Worm (Caenorhabditis elegans): Measurements from ENCODE around the gene C34F11.8.

The C34F11.8 gene

DNA sequence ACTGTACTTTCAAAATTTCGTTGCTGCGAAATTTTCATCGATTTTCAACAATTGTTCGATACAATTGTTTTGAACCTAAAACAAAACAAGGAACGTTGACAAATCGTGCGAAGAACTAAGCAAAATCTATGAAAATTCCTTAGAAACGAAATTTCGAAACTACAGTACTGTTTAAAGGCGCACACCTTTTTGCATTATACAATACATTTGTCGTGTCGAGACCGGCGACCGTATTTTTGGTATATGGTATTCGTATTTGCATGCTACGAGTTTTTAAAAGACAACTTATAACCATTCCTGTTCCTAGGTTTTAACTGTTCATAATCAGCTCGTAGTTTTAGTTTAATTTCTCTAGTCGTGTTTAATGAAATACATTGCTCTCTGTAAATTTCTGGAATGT, 32.2 kb downstream of the C34F11.8 start (continued):
- no peak for TF ChIP-seq fkh-10 (GFP tag; optimal IDR thresholded peaks at IDR 0.05)
- no peak for TF ChIP-seq ceh-62 (tag; optimal IDR thresholded peaks at IDR 0.05)
- peak; percentile 56 for TF ChIP-seq T26A8.4 (GFP tag; IDR thresholded peaks at IDR 0.05)
- TF ChIP-seq ces-1 (GFP tag; optimal IDR thresholded peaks at IDR 0.05) = no peak
- TF ChIP-seq ctbp-1 (GFP tag; IDR thresholded peaks at IDR 0.05) = no peak

ce11 chrII:5177902-5178301, 32.9 kb downstream of the C34F11.8 start, which contains the start of gene C27D6.12:
Gene C27D6.12 (minus strand): TSS chrII:5178002.
- no peak for TF ChIP-seq pqm-1 (tag; optimal IDR thresholded peaks at IDR 0.05)
- TF ChIP-seq F10B5.3 (tag; optimal IDR thresholded peaks at IDR 0.05) = no peak
- no peak for TF ChIP-seq fos-1 (tag; optimal IDR thresholded peaks at IDR 0.05)
- no peak for TF ChIP-seq jun-1 (tag; optimal IDR thresholded peaks at IDR 0.05)
- no peak for TF ChIP-seq D1046.2 (GFP tag; IDR thresholded peaks at IDR 0.05)
- TF ChIP-seq ceh-32 (tag; optimal IDR thresholded peaks at IDR 0.05; ENCODE audit: poor library complexity) = no peak
- peak; percentile 17 for TF ChIP-seq aha-1 (tag)
- TF ChIP-seq nhr-28 (tag; optimal IDR thresholded peaks at IDR 0.05) = no peak
- TF ChIP-seq snpc-4 (tag; optimal IDR thresholded peaks at IDR 0.05) = no peak
- TF ChIP-seq hlh-30 (tag; optimal IDR thresholded peaks at IDR 0.05; ENCODE audit: insufficient read depth) = no peak
- TF ChIP-seq mxl-3 (GFP tag; optimal IDR thresholded peaks at IDR 0.05) = no peak
- no peak for TF ChIP-seq ZK546.5 (tag; optimal IDR thresholded peaks at IDR 0.05)
- peak in 1 of 2 experiments; percentile 44 for TF ChIP-seq unc-62 (GFP tag; optimal IDR thresholded peaks at IDR 0.05 in 1 of 2)
- TF ChIP-seq unc-62 (tag; optimal IDR thresholded peaks at IDR 0.05) = no peak
- no peak for TF ChIP-seq dmd-6 (GFP tag; IDR thresholded peaks at IDR 0.05)
- no peak for TF ChIP-seq nhr-11 (tag; optimal IDR thresholded peaks at IDR 0.05)

DNA sequence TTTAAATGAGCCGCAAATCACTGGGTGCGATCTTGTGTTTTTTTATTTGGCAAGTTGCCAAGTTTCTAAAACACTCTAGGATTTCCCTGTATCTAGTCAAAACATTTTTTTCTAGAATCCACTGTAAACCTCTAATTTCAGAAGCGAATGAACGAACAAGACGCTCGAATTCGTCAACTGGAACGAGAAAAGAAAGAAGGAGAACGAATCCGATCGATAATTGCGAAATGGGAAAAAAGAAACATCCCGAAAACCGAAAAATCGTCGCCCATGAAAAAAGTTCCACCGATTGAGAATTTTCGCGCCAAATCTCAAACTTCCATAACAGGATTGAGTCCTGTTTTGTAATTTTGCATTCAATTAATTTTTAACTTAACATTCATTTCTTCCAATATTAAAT, 33.8 kb downstream of the C34F11.8 start:
- no peak for TF ChIP-seq jun-1 (tag; optimal IDR thresholded peaks at IDR 0.05)
- TF ChIP-seq unc-62 (GFP tag; optimal IDR thresholded peaks at IDR 0.05 in 1 of 2) = peak in 1 of 2 experiments; percentile 37
- TF ChIP-seq unc-62 (tag; optimal IDR thresholded peaks at IDR 0.05) = no peak
- no peak for TF ChIP-seq T20F7.1 (GFP tag; optimal IDR thresholded peaks at IDR 0.05)
- TF ChIP-seq lin-1 (GFP tag; IDR thresholded peaks at IDR 0.05) = no peak
- peak; percentile 93 for TF ChIP-seq aha-1 (tag)
- TF ChIP-seq ceh-82 (tag; optimal IDR thresholded peaks at IDR 0.05) = no peak
- TF ChIP-seq pha-4 (GFP tag; IDR thresholded peaks at IDR 0.05) = no peak
- no peak for TF ChIP-seq pha-4 (tag; optimal IDR thresholded peaks at IDR 0.05)
- no peak for TF ChIP-seq php-3 (GFP tag; IDR thresholded peaks at IDR 0.05)

DNA sequence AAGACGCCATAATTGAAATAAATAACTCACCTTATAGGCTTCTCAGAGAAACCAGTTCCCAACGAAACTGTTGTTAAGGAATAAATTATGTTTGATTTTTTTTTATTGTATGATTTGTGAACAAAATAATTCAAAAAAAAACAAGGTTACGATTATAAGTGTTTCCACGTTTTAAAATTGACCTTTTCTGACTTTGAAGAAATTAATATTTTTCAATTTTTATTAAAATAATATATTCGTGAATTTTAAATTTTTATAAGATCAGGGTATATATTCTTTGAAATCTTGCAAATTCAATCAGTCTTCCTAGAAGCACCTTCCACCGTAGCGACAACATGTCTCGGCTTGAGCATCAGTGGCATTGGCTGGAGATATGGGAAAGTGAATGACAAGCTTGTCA, 36.4 kb downstream of the C34F11.8 start, which contains the start of gene C27D6.3:
Gene C27D6.3, minus strand, starts transcription at position 101 of the 400 bp plus-strand sequence.
- no peak for TF ChIP-seq lin-38 (GFP tag; IDR thresholded peaks at IDR 0.05)
- TF ChIP-seq lim-7 (GFP tag; IDR thresholded peaks at IDR 0.05) = no peak
- TF ChIP-seq mxl-3 (GFP tag; optimal IDR thresholded peaks at IDR 0.05) = no peak
- no peak for TF ChIP-seq ztf-11 (tag; optimal IDR thresholded peaks at IDR 0.05)
- TF ChIP-seq nhr-102 (tag; optimal IDR thresholded peaks at IDR 0.05) = no peak
- TF ChIP-seq daf-12 (tag; optimal IDR thresholded peaks at IDR 0.05) = no peak
- TF ChIP-seq rbr-2 (tag; optimal IDR thresholded peaks at IDR 0.05) = no peak
- TF ChIP-seq lin-39 (tag; optimal IDR thresholded peaks at IDR 0.05) = no peak
- no peak for TF ChIP-seq lir-3 (tag; optimal IDR thresholded peaks at IDR 0.05)
- TF ChIP-seq mdl-1 (tag; optimal IDR thresholded peaks at IDR 0.05) = no peak
- TF ChIP-seq nhr-237 (tag; optimal IDR thresholded peaks at IDR 0.05) = no peak
- TF ChIP-seq lsy-2 (tag; optimal IDR thresholded peaks at IDR 0.05) = no peak
- no peak for TF ChIP-seq nhr-25 (tag; optimal IDR thresholded peaks at IDR 0.05; ENCODE audit: borderline replicate concordance, insufficient read depth)
- TF ChIP-seq egl-27 (tag; optimal IDR thresholded peaks at IDR 0.05) = no peak
- no peak for TF ChIP-seq nhr-42 (GFP tag; IDR thresholded peaks at IDR 0.05)
- no peak for TF ChIP-seq aha-1 (tag)
